Fruit fly (Drosophila melanogaster): ENCODE data around the gene CG14088.
A peak's percentile ranks its signal among the peaks of the same experiment; 100 is the strongest.

Gene CG14088

DNA sequence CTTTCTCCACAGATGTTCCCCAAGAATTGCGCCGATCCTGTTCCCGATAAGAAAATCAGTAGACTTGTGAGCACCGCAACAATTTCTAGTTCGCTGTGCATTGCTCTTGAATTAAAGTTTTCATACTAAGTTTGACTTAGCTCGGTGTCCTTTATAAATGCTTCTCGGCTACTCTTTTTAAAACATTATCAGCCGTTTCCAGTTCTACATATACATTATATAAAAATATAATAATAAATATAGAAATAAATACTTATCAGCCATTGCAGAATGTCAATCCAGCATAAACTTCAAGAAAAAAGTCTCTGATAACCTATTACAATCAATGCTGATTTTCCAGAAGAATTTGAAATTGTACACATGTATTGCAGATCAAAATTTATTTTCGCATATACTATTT lies at the start of gene CG14088:
Gene CG14088, minus strand, starts transcription at position 101 of the 400 bp plus-strand sequence.
- TF ChIP-seq foxo (GFP tag; optimal IDR thresholded peaks at IDR 0.05) (no peak), GATAd (GFP tag; optimal IDR thresholded peaks at IDR 0.05) (no peak), jim (GFP tag; optimal IDR thresholded peaks at IDR 0.05) (no peak), OdsH (GFP tag; optimal IDR thresholded peaks at IDR 0.05) (no peak), Jra (GFP tag; optimal IDR thresholded peaks at IDR 0.05) (no peak), Sp1 (GFP tag; optimal IDR thresholded peaks at IDR 0.05) (no peak), lola (GFP tag; optimal IDR thresholded peaks at IDR 0.05) (no peak), brk (GFP tag; optimal IDR thresholded peaks at IDR 0.05) (no peak), Hr83 (GFP tag; optimal IDR thresholded peaks at IDR 0.05; ENCODE audit: poor library complexity, severe bottlenecking) (no peak)

DNA sequence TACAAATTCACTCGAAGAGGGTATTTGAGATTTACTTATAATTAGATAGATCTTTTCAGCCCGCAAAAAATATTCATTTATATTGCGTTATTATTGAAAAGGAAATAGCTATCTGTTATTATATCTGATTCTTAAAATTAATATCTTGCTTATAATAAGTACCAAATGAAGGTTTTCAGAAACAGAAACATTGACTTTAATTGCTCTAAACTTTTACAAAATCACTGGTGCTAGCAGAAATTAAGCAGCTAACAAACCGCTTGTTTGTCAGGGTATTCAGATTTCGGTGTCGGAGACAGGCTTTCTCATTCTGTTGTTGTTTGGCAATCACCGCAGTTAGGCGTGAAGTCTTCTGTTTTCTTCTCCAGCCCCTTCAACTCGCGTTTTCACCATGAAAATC lies 46.2 kb upstream of the CG14088 start:
- TF ChIP-seq sv (GFP tag; optimal IDR thresholded peaks at IDR 0.05) (no peak), ey (GFP tag; optimal IDR thresholded peaks at IDR 0.05) (no peak), CG32264 (GFP tag; optimal IDR thresholded peaks at IDR 0.05) (no peak), GATAd (GFP tag; optimal IDR thresholded peaks at IDR 0.05) (no peak), Hr83 (GFP tag; optimal IDR thresholded peaks at IDR 0.05; ENCODE audit: poor library complexity, severe bottlenecking) (no peak), foxo (GFP tag; optimal IDR thresholded peaks at IDR 0.05) (no peak), CG9705 (GFP tag; optimal IDR thresholded peaks at IDR 0.05) (no peak), brk (GFP tag; optimal IDR thresholded peaks at IDR 0.05) (no peak), Hr78 (GFP tag; optimal IDR thresholded peaks at IDR 0.05) (no peak), Vsx2 (GFP tag; optimal IDR thresholded peaks at IDR 0.05; ENCODE audit: partially characterized antibody) (no peak), sage (GFP tag; optimal IDR thresholded peaks at IDR 0.05) (no peak), Myc (optimal IDR thresholded peaks at IDR 0.05) (no peak), Rel (GFP tag; optimal IDR thresholded peaks at IDR 0.05) (no peak), Rel (tag; optimal IDR thresholded peaks at IDR 0.05) (no peak), dl (GFP tag; optimal IDR thresholded peaks at IDR 0.05; ENCODE audit: insufficient read depth in 1 of 2, partially characterized antibody in 2 of 2) (no peak), Sp1 (GFP tag; optimal IDR thresholded peaks at IDR 0.05) (no peak), psq (GFP tag; optimal IDR thresholded peaks at IDR 0.05) (no peak), rgr (GFP tag; optimal IDR thresholded peaks at IDR 0.05) (no peak)

DNA sequence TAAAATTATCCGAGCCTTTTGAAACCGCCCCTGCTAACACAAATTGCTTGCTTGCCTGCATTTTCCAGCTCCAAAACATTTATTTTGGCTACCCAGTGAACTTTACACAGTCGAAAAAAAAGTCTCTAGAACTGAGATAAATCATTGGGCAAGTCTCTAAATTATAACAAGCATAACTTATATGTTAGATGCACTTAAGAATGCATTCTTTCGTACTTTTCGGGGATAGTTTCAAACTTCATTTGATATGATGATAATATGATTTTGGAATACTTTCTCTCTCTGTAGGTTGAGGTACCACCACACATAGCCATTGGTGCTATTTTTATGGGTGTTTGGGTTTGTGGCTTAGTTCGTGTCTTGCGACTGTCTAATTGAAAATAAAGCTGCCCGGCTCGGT lies 44.4 kb upstream of the CG14088 start:
- peak in 1 of 2 experiments; percentile 6 for TF ChIP-seq foxo (GFP tag; optimal IDR thresholded peaks at IDR 0.05)
- TF ChIP-seq Abd-B (GFP tag; optimal IDR thresholded peaks at IDR 0.05) = no peak
- no peak for TF ChIP-seq tai (GFP tag; optimal IDR thresholded peaks at IDR 0.05)
- TF ChIP-seq dl (GFP tag; optimal IDR thresholded peaks at IDR 0.05; ENCODE audit: insufficient read depth in 1 of 2, partially characterized antibody in 2 of 2) = no peak
- TF ChIP-seq Rel (GFP tag; optimal IDR thresholded peaks at IDR 0.05) = no peak
- TF ChIP-seq Rel (tag; optimal IDR thresholded peaks at IDR 0.05) = no peak
- TF ChIP-seq fru (GFP tag; optimal IDR thresholded peaks at IDR 0.05) = peak; percentile 3
- TF ChIP-seq Hr83 (GFP tag; optimal IDR thresholded peaks at IDR 0.05; ENCODE audit: poor library complexity, severe bottlenecking) = no peak
- TF ChIP-seq h (GFP tag; optimal IDR thresholded peaks at IDR 0.05) = peak; percentile 16
- TF ChIP-seq Dif (GFP tag; optimal IDR thresholded peaks at IDR 0.05; ENCODE audit: partially characterized antibody) = no peak
- no peak for TF ChIP-seq Mio (GFP tag; optimal IDR thresholded peaks at IDR 0.05)

DNA sequence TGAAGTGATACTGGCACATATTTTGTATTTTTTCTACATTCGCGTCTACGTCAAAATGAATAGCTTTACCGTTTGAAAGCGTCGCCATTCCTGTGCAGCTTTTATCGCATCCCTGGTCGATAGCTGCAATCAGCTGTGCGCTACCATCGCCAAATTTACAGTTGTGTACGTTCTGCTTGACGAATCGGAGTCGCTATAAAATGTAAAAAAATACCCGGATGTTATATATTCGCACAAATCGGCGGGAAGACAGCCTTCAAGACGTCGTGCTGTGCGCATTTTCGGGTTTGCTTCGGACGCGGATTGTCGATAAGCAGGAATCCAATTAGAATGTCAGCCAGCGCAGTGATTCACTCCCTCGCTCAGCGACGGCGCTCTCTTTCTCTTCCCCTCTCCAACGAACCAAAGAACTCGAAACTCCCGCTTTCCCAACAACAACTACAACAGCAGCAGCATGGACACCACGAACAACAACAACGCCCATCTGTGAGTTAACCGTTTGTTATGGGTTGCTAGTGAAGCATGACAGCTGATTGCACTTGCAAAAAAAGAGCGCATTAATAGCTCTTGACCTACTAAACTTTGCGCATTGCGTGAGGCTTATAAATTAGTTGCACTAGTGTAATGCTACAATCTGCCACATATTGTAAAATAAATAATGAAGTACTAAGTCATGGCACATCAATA lies 24.3 kb upstream of the CG14088 start:
- TF ChIP-seq foxo (GFP tag; optimal IDR thresholded peaks at IDR 0.05) = peak in 1 of 2 experiments; percentile 27
- TF ChIP-seq HLH106 (tag; optimal IDR thresholded peaks at IDR 0.05) = no peak
- no peak for TF ChIP-seq Rel (GFP tag; optimal IDR thresholded peaks at IDR 0.05)
- peak; percentile 73 for TF ChIP-seq Rel (tag; optimal IDR thresholded peaks at IDR 0.05)
- TF ChIP-seq h (GFP tag; optimal IDR thresholded peaks at IDR 0.05) = peak; percentile 41
- no peak for TF ChIP-seq br (GFP tag; optimal IDR thresholded peaks at IDR 0.05)
- peak; percentile 24 for TF ChIP-seq Sp1 (GFP tag; optimal IDR thresholded peaks at IDR 0.05)
- TF ChIP-seq Jra (GFP tag; optimal IDR thresholded peaks at IDR 0.05) = peak; percentile 44
- TF ChIP-seq CG32264 (GFP tag; optimal IDR thresholded peaks at IDR 0.05) = no peak
- TF ChIP-seq tai (GFP tag; optimal IDR thresholded peaks at IDR 0.05) = peak; percentile 61
- TF ChIP-seq sage (GFP tag; optimal IDR thresholded peaks at IDR 0.05) = no peak

DNA sequence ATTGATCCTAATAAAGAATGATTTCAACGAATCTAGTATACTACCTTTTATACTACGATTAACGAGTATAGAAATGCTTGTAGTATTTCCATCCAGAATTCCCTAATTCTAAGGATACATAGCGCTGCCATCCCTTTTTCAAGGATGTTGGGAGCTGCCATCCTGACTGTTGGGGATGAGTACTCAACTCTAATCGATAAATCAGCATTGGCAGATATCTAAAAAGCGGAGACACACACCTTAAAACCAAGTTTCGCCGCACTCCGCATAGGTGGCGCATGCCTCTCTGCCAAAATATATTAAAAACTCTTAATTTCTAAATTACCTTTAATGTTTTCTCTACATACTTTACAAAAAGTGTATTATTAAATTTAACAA lies 23.8 kb upstream of the CG14088 start, which contains the start of gene fal:
Gene fal, plus strand, starts transcription at position 330 of the 378 bp plus-strand sequence.
- peak; percentile 23 for TF ChIP-seq HLH106 (tag; optimal IDR thresholded peaks at IDR 0.05)
- TF ChIP-seq psq (GFP tag; optimal IDR thresholded peaks at IDR 0.05) = no peak
- peak; percentile 47 for TF ChIP-seq sv (GFP tag; optimal IDR thresholded peaks at IDR 0.05)
- TF ChIP-seq Hnf4 (GFP tag; optimal IDR thresholded peaks at IDR 0.05) = peak; percentile 10
- no peak for TF ChIP-seq pan (optimal IDR thresholded peaks at IDR 0.05)
- TF ChIP-seq Sp1 (GFP tag; optimal IDR thresholded peaks at IDR 0.05) = no peak
- TF ChIP-seq Myc (optimal IDR thresholded peaks at IDR 0.05) = peak; percentile 71
